Worm (Caenorhabditis elegans) whole organism, young adult: Measurements from ENCODE around the gene C27D6.1.

Source experiments
- Y53G8AR.9 ChIP-seq: fragments of 200-800 bp; sonication (Bioruptor generic); conservative IDR thresholded peaks from 2 replicates; pipeline ENCODE4 v1.3.6; 2022; ENCODE audit warnings: missing genetic modification reagents, missing genetic modification characterization, missing compliant biosample characterization
- akir-1 ChIP-seq: fragments of 200-800 bp; sonication (Bioruptor generic); optimal IDR thresholded peaks from 2 replicates; lab custom pipeline; 2018; ENCODE audit warnings: mild to moderate bottlenecking, missing genetic modification characterization, moderate library complexity, missing compliant biosample characterization
- ama-1 ChIP-seq, 3 experiments: fragments of 150-350 bp in 1 of 3; sonication (generic microtip) in 2 of 3; optimal IDR thresholded peaks; 2 replicates each; lab custom pipeline; 2014 to 2018; ENCODE audit warnings: missing biosample characterization in 2 of 3, missing genetic modification characterization in 2 of 3, missing genetic modification reagents in 2 of 3
- aptf-3 ChIP-seq: fragments of 200-800 bp; sonication (Bioruptor generic); IDR thresholded peaks from 2 replicates; pipeline ENCODE4 v1.3.6; 2022; ENCODE audit warnings: missing genetic modification characterization, missing compliant biosample characterization
- egl-18 ChIP-seq: fragments of 200-800 bp; sonication (Bioruptor generic); IDR thresholded peaks from 2 replicates; pipeline ENCODE4 v1.3.6; 2022; ENCODE audit warnings: missing genetic modification reagents, missing genetic modification characterization, missing compliant biosample characterization
- him-1 ChIP-seq: sonication (generic microtip); optimal IDR thresholded peaks from 2 replicates; lab custom pipeline; 2016; ENCODE audit warnings: missing genotype, missing genetic modification reagents, missing genetic modification characterization, missing compliant biosample characterization
- let-607 ChIP-seq, 2 experiments: fragments of 200-800 bp in 1 of 2; sonication (Bioruptor generic) in 1 of 2; sonication (generic microtip) in 1 of 2; optimal IDR thresholded peaks; 2 replicates each; lab custom pipeline; 2016 to 2018; ENCODE audit warnings: mild to moderate bottlenecking in 2 of 2, missing compliant biosample characterization in 2 of 2, missing genetic modification characterization in 2 of 2, moderate library complexity in 2 of 2, missing genotype in 1 of 2
- lin-35 ChIP-seq, 3 experiments: fragments of 150-350 bp in 2 of 3; sonication (generic microtip) in 1 of 3; optimal IDR thresholded peaks; 2 replicates each; lab custom pipeline; 2014 to 2018; ENCODE audit warnings: missing biosample characterization in 3 of 3, missing genetic modification characterization in 3 of 3, missing genetic modification reagents in 3 of 3
- lin-54 ChIP-seq: fragments of 200-800 bp; sonication (Bioruptor generic); optimal IDR thresholded peaks from 2 replicates; lab custom pipeline; 2018; ENCODE audit warnings: mild to moderate bottlenecking, missing genetic modification characterization, missing compliant biosample characterization
- mcd-1 ChIP-seq: fragments of 200-800 bp; sonication (Bioruptor generic); IDR thresholded peaks from 2 replicates; pipeline ENCODE4 v1.3.6; 2022; ENCODE audit warnings: missing genetic modification reagents, missing genetic modification characterization, missing compliant biosample characterization
- pha-4 ChIP-seq: fragments of 150-350 bp; sonication (generic microtip); optimal IDR thresholded peaks from 2 replicates; lab custom pipeline; 2014; ENCODE audit warnings: missing biosample characterization, missing genetic modification reagents, missing genetic modification characterization
- unc-62 ChIP-seq: fragments of 150-350 bp; optimal IDR thresholded peaks from 2 replicates; lab custom pipeline; 2014; ENCODE audit warnings: missing biosample characterization, missing genetic modification reagents, missing genetic modification characterization
- xnd-1 ChIP-seq: sonication (generic microtip); optimal IDR thresholded peaks from 2 replicates; lab custom pipeline; 2016; ENCODE audit warnings: missing genotype, missing genetic modification reagents, missing genetic modification characterization, missing compliant biosample characterization
- ztf-3 ChIP-seq: fragments of 200-800 bp; sonication (Bioruptor generic); optimal IDR thresholded peaks from 2 replicates; lab custom pipeline; 2018; ENCODE audit warnings: mild to moderate bottlenecking, missing genetic modification characterization, missing compliant biosample characterization

- TF ChIP-seq him-1 (tag; lab: Kevin White, UChicago) (no peak), ztf-3 (GFP tag; lab: Kevin White, UChicago) (no peak), unc-62 (GFP tag; lab: Kevin White, UChicago) (no peak), lin-54 (no peak), lin-35 (GFP tag; optimal IDR thresholded peaks at IDR 0.05; lab: Kevin White, UChicago) (no peak), let-607 (tag; optimal IDR thresholded peaks at IDR 0.05; lab: Kevin White, UChicago) (no peak), Y53G8AR.9 (no peak), ama-1 (optimal IDR thresholded peaks at IDR 0.05; lab: Kevin White, UChicago) (no peak), ama-1 (GFP tag; optimal IDR thresholded peaks at IDR 0.05; lab: Kevin White, UChicago) (no peak), pha-4 (no peak), xnd-1 (no peak), mcd-1 (no peak), akir-1 (GFP tag; lab: Kevin White, UChicago) (no peak), aptf-3 (GFP tag; lab: Robert Waterston, UW) (no peak), egl-18 (GFP tag; lab: Robert Waterston, UW) (no peak)
These were observed 1.8 kb downstream of the C27D6.1 start, which contains the start of gene C27D6.3 for ce11 chrII:5174370-5174769.
